Worm (Caenorhabditis elegans) whole organism, mixed stage, embryonic: ENCODE data around the gene F35H10.5.

Experiments
- M03D4.4 ChIP-seq: sonication (generic microtip); optimal IDR thresholded peaks from 2 replicates; lab custom pipeline; 2017; ENCODE audit warnings: mild to moderate bottlenecking, missing genetic modification characterization, missing compliant biosample characterization
- bed-3 ChIP-seq: fragments of 200-800 bp; sonication (Bioruptor generic); optimal IDR thresholded peaks from 3 replicates; lab custom pipeline; 2018; ENCODE audit warnings: mild to moderate bottlenecking, missing genetic modification characterization, moderate library complexity, missing compliant biosample characterization
- blmp-1 ChIP-seq: fragments of 150-350 bp; optimal IDR thresholded peaks from 2 replicates; lab custom pipeline; 2014; ENCODE audit warnings: missing biosample characterization, missing genetic modification characterization
- ceh-39 ChIP-seq: fragments of 150-350 bp; optimal IDR thresholded peaks from 2 replicates; lab custom pipeline; 2014; ENCODE audit warnings: missing biosample characterization, missing genetic modification characterization
- ceh-43 ChIP-seq: fragments of 200-800 bp; sonication (Bioruptor generic); optimal IDR thresholded peaks from 2 replicates; lab custom pipeline; 2018; ENCODE audit warnings: mild to moderate bottlenecking, missing genetic modification characterization, moderate library complexity, missing compliant biosample characterization
- ceh-83 ChIP-seq: fragments of 200-800 bp; sonication (Bioruptor generic); optimal IDR thresholded peaks from 2 replicates; lab custom pipeline; 2018; ENCODE audit warnings: mild to moderate bottlenecking, missing genetic modification characterization, missing compliant biosample characterization
- cnd-1 ChIP-seq: fragments of 200-800 bp; sonication (Bioruptor generic); optimal IDR thresholded peaks from 2 replicates; lab custom pipeline; 2018; ENCODE audit warnings: mild to moderate bottlenecking, missing genetic modification characterization, missing compliant biosample characterization
- elt-3 ChIP-seq: fragments of 150-350 bp; optimal IDR thresholded peaks from 2 replicates; lab custom pipeline; 2014; ENCODE audit warnings: missing biosample characterization, missing genetic modification characterization
- flh-1 ChIP-seq: fragments of 200-800 bp; sonication (Bioruptor generic); optimal IDR thresholded peaks from 2 replicates; lab custom pipeline; 2018; ENCODE audit warnings: mild to moderate bottlenecking, missing genetic modification characterization, moderate library complexity, missing compliant biosample characterization
- ham-2 ChIP-seq: fragments of 200-800 bp; sonication (Bioruptor generic); optimal IDR thresholded peaks from 2 replicates; lab custom pipeline; 2018; ENCODE audit warnings: mild to moderate bottlenecking, missing genetic modification characterization, missing compliant biosample characterization
- lin-13 ChIP-seq: fragments of 150-350 bp; optimal IDR thresholded peaks from 2 replicates; lab custom pipeline; 2014; ENCODE audit warnings: missing biosample characterization, missing genetic modification characterization
- lin-32 ChIP-seq: fragments of 200-800 bp; sonication (Bioruptor generic); optimal IDR thresholded peaks from 2 replicates; lab custom pipeline; 2018; ENCODE audit warnings: mild to moderate bottlenecking, missing genetic modification characterization, missing compliant biosample characterization
- lsy-2 ChIP-seq: fragments of 150-350 bp; optimal IDR thresholded peaks from 2 replicates; lab custom pipeline; 2014; ENCODE audit warnings: missing biosample characterization, missing genetic modification characterization
- mab-5 ChIP-seq: fragments of 150-350 bp; optimal IDR thresholded peaks from 2 replicates; lab custom pipeline; 2014; ENCODE audit warnings: missing biosample characterization, missing genetic modification characterization
- mep-1 ChIP-seq: fragments of 150-350 bp; optimal IDR thresholded peaks from 2 replicates; lab custom pipeline; 2017; ENCODE audit warnings: missing biosample characterization, missing genetic modification reagents, missing genetic modification characterization, inconsistent platforms
- mls-2 ChIP-seq: sonication (generic microtip); optimal IDR thresholded peaks from 2 replicates; lab custom pipeline; 2016; ENCODE audit warnings: mild to moderate bottlenecking, missing genetic modification characterization, moderate library complexity, missing compliant biosample characterization
- nhr-12 ChIP-seq: fragments of 150-350 bp; optimal IDR thresholded peaks from 2 replicates; lab custom pipeline; 2014; ENCODE audit warnings: missing biosample characterization, missing genetic modification characterization
- nhr-2 ChIP-seq: fragments of 150-350 bp; optimal IDR thresholded peaks from 2 replicates; lab custom pipeline; 2014; ENCODE audit warnings: missing biosample characterization, missing genetic modification characterization
- nhr-237 ChIP-seq: fragments of 150-350 bp; optimal IDR thresholded peaks from 2 replicates; lab custom pipeline; 2014; ENCODE audit warnings: missing biosample characterization, missing genetic modification characterization
- nhr-28 ChIP-seq: fragments of 150-350 bp; optimal IDR thresholded peaks from 2 replicates; lab custom pipeline; 2014; ENCODE audit warnings: missing biosample characterization, missing genetic modification characterization
- pha-4 ChIP-seq: fragments of 150-350 bp; optimal IDR thresholded peaks from 2 replicates; lab custom pipeline; 2018; ENCODE audit warnings: missing biosample characterization, missing genetic modification reagents, missing genetic modification characterization
- sem-2 ChIP-seq: fragments of 200-800 bp; sonication (Bioruptor generic); optimal IDR thresholded peaks from 2 replicates; lab custom pipeline; 2018; ENCODE audit warnings: mild to moderate bottlenecking, missing genetic modification characterization, missing compliant biosample characterization
- sptf-1 ChIP-seq: sonication (generic microtip); optimal IDR thresholded peaks from 2 replicates; lab custom pipeline; 2017; ENCODE audit warnings: mild to moderate bottlenecking, missing genetic modification characterization, moderate library complexity, missing compliant biosample characterization
- tbx-8 ChIP-seq: fragments of 200-800 bp; sonication (Bioruptor generic); optimal IDR thresholded peaks from 2 replicates; lab custom pipeline; 2018; ENCODE audit warnings: mild to moderate bottlenecking, missing genetic modification characterization, moderate library complexity, missing compliant biosample characterization
- unc-62 ChIP-seq: fragments of 150-350 bp; optimal IDR thresholded peaks from 2 replicates; lab custom pipeline; 2014; ENCODE audit warnings: missing biosample characterization, missing genetic modification reagents, missing genetic modification characterization
- zip-8 ChIP-seq: fragments of 150-350 bp; optimal IDR thresholded peaks from 2 replicates; lab custom pipeline; 2014; ENCODE audit warnings: missing biosample characterization, missing genetic modification characterization
- ztf-11 ChIP-seq: fragments of 150-350 bp; optimal IDR thresholded peaks from 2 replicates; lab custom pipeline; 2014; ENCODE audit warnings: missing biosample characterization, missing genetic modification characterization

The F35H10.5 gene

ce11 chrIV:8299636-8300035 is 932 bp upstream of the F35H10.5 start, which contains the start of gene F35H10.6:
Gene F35H10.6 (plus strand): TSS chrIV:8299936.
- TF ChIP-seq lsy-2 (tag; lab: Kevin White, UChicago) (no peak), nhr-28 (tag; lab: Kevin White, UChicago) (no peak), bed-3 (GFP tag; lab: Kevin White, UChicago) (no peak)

DNA sequence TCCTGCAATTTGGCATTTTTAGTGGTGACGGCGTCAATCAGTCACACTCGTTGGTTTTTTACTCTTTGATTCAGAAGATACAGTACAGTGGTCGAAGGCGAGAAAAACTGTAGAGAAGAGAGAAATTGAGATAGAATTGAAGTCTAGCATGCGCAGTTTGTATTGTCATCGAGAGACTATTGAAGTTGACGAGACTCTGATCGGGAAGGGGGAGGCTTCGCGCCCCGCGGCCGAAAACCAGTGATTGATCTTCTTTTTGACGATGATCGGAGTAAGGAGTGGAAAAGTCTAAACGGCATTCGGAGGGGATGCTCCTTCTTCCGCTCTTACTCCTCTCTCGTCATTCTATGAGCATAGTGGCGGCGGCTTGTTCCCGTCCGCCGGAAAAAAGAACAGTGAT is 1.4 kb downstream of the F35H10.5 start:
- TF ChIP-seq lin-32 (GFP tag; lab: Kevin White, UChicago) = no peak
- no peak for TF ChIP-seq ceh-83 (GFP tag; lab: Kevin White, UChicago)
- TF ChIP-seq nhr-237 (tag; lab: Kevin White, UChicago) = peak; percentile 7
- TF ChIP-seq, all 35 proteins: peak for 1

- TF ChIP-seq ham-2 (GFP tag; lab: Kevin White, UChicago) (no peak), lin-32 (GFP tag; lab: Kevin White, UChicago) (no peak), elt-3 (no peak), blmp-1 (peak; percentile 61)
- TF ChIP-seq, all 35 proteins: peak for 1
Observed at ce11 chrIV:8302648-8303161, 2.1 kb downstream of the F35H10.5 start.

ce11 chrIV:8303668-8304067 is 3.1 kb downstream of the F35H10.5 start, which contains the start of gene vha-5:
Gene vha-5 (plus strand): TSS chrIV:8303968.
- no peak for TF ChIP-seq lin-13 (tag; lab: Kevin White, UChicago)
- TF ChIP-seq ceh-43 (GFP tag; lab: Kevin White, UChicago) = no peak
- TF ChIP-seq zip-8 = no peak
- TF ChIP-seq tbx-8 = no peak
- TF ChIP-seq nhr-2 (tag; lab: Kevin White, UChicago) = no peak
- no peak for TF ChIP-seq sem-2 (GFP tag; lab: Kevin White, UChicago)
- no peak for TF ChIP-seq flh-1
- no peak for TF ChIP-seq pha-4 (tag; lab: Kevin White, UChicago)
- no peak for TF ChIP-seq mep-1 (tag; lab: Kevin White, UChicago)
- TF ChIP-seq elt-3 = no peak
- TF ChIP-seq blmp-1 = no peak
- TF ChIP-seq M03D4.4 = no peak
- no peak for TF ChIP-seq ceh-83 (GFP tag; lab: Kevin White, UChicago)
- no peak for TF ChIP-seq lsy-2 (tag; lab: Kevin White, UChicago)
- TF ChIP-seq mls-2 (tag; lab: Kevin White, UChicago) = no peak
- TF ChIP-seq sptf-1 (tag; lab: Kevin White, UChicago) = no peak
- TF ChIP-seq bed-3 (GFP tag; lab: Kevin White, UChicago) = no peak

- no peak for TF ChIP-seq elt-3
- no peak for TF ChIP-seq ceh-39 (tag; lab: Kevin White, UChicago)
- no peak for TF ChIP-seq ztf-11 (tag; lab: Kevin White, UChicago)
- no peak for TF ChIP-seq nhr-237 (tag; lab: Kevin White, UChicago)
- no peak for TF ChIP-seq cnd-1 (tag; lab: Kevin White, UChicago)
- no peak for TF ChIP-seq mls-2 (tag; lab: Kevin White, UChicago)
- no peak for TF ChIP-seq nhr-2 (tag; lab: Kevin White, UChicago)
- TF ChIP-seq lin-32 (GFP tag; lab: Kevin White, UChicago) = no peak
Observed at ce11 chrIV:8307408-8307807, 6.8 kb downstream of the F35H10.5 start.

ce11 chrIV:8312105-8312504 is 11.5 kb downstream of the F35H10.5 start:
- TF ChIP-seq ham-2 (GFP tag; lab: Kevin White, UChicago) (no peak), unc-62 (GFP tag; lab: Kevin White, UChicago) (no peak), nhr-28 (tag; lab: Kevin White, UChicago) (no peak), ceh-83 (GFP tag; lab: Kevin White, UChicago) (no peak), nhr-12 (no peak), ztf-11 (tag; lab: Kevin White, UChicago) (no peak), lin-32 (GFP tag; lab: Kevin White, UChicago) (no peak), mab-5 (tag; lab: Kevin White, UChicago) (no peak), pha-4 (tag; lab: Kevin White, UChicago) (no peak), lin-13 (tag; lab: Kevin White, UChicago) (no peak), mep-1 (tag; lab: Kevin White, UChicago) (no peak), sptf-1 (tag; lab: Kevin White, UChicago) (no peak)
